Fruit fly (Drosophila melanogaster): Measurements from ENCODE around the gene CG4577.
A peak's percentile ranks its signal among the peaks of the same experiment; 100 is the strongest.

The CG4577 gene

dm6 chr2L:1134011-1134743 is at the start of gene CG4577, which contains the start of gene Iris:
Gene CG4577, plus strand, starts transcription at chr2L:1134693.
Gene Iris, minus strand, starts transcription at chr2L:1134098.
- TF ChIP-seq CTCF (optimal IDR thresholded peaks at IDR 0.05) (no peak), CG8478 (optimal IDR thresholded peaks at IDR 0.05) (no peak)

dm6 chr2L:1086312-1086906 is 48.1 kb upstream of the CG4577 start:
- TF ChIP-seq CG8478 (optimal IDR thresholded peaks at IDR 0.05) (no peak), CTCF (optimal IDR thresholded peaks at IDR 0.05) (no peak)

DNA sequence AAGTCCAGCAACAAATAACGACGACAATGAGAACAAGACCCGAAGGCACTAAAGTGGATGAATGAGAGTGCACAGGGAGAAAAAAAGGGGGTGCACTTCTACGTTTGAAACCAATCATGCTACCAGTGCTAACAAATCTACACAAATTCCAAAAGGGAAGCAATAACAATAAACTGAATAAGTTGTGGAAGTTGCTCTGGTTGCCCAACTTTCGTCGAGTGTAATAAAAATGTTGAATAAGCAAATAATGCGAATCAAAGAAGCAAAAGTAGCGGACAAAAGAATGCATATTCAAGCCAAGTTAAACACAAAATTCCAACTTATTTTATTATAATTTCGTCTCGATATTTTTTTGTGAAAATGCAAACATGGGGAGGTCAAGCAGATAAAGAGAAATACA is 42.8 kb upstream of the CG4577 start:
- no peak for TF ChIP-seq CG8478 (optimal IDR thresholded peaks at IDR 0.05)
- no peak for TF ChIP-seq CTCF (optimal IDR thresholded peaks at IDR 0.05)

dm6 chr2L:1094724-1095123 is 39.8 kb upstream of the CG4577 start:
- TF ChIP-seq CTCF (optimal IDR thresholded peaks at IDR 0.05) (no peak), CG8478 (optimal IDR thresholded peaks at IDR 0.05) (no peak)

- TF ChIP-seq CG8478 (optimal IDR thresholded peaks at IDR 0.05): no peak
- TF ChIP-seq CTCF (optimal IDR thresholded peaks at IDR 0.05): no peak
Measured at dm6 chr2L:1095450-1095849, 39.0 kb upstream of the CG4577 start.

dm6 chr2L:1102349-1102748 is 32.1 kb upstream of the CG4577 start, which contains the start of gene CG4629:
Gene CG4629, minus strand, starts transcription at chr2L:1102504.
- no peak for TF ChIP-seq CTCF (optimal IDR thresholded peaks at IDR 0.05)
- TF ChIP-seq CG8478 (optimal IDR thresholded peaks at IDR 0.05): no peak

DNA sequence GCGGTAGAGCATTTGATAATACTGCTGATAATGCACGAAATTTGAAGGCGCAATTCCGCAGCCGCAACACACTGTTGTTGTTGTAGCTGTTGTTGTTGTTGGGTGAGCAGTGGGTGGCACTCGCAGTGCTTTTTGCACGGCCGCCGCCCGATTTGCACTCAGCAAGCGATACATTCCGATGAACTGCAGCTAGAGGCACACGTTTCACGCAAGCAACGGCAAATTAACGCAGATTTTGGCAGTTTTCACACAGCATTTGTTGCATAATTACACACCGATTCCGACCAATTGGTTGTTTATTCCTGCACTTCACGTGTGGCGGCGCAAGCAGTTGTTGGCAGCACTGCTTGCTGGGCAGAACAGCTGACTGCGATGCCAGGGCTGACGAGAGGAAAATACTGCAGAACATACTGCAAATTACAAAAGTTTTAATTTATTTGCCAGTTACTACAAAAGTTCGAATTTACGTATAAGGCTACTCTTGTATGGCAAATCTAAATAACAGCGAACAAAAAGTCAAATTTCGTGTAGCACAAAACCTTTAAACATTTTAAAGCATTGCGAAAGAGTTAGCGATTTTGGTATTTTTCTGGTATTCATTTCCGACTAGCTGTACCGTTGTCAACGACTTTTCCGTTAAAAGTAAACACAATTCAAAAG is 26.3 kb upstream of the CG4577 start, which contains the start of the genes PolrMT and CG14339:
TSS of gene PolrMT (minus strand) at position 345 of the 660 bp plus-strand sequence.
TSS of gene CG14339 (plus strand) at position 512 of the 660 bp plus-strand sequence.
- peak in 1 of 2 experiments; percentile 18 for TF ChIP-seq CTCF (optimal IDR thresholded peaks at IDR 0.05)
- no peak for TF ChIP-seq CG8478 (optimal IDR thresholded peaks at IDR 0.05)

DNA sequence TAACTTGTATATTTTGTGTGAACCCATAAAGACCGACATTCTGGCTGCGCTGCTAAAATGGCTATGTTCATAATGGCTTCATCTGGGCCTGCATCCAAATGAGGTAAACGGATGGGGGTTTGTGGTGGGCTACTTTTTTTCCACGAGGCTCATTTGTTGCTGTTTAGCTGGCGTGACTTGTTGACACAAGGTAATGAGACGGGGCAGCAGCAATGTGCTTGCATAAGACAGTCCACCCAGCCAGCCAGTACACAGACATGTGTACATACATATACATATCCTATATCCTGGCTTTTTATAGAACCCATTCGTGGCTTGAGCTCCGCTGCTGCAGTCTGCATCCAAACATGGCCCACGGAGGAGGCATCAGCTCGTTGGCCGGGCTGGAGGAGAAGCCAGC is 21.9 kb upstream of the CG4577 start, which contains the start of gene CG14340:
TSS of gene CG14340 (plus strand) at position 301 of the 400 bp plus-strand sequence.
- TF ChIP-seq CG8478 (optimal IDR thresholded peaks at IDR 0.05): no peak
- TF ChIP-seq CTCF (optimal IDR thresholded peaks at IDR 0.05): no peak

- TF ChIP-seq CG8478 (optimal IDR thresholded peaks at IDR 0.05): no peak
- TF ChIP-seq CTCF (optimal IDR thresholded peaks at IDR 0.05): no peak
Measured at dm6 chr2L:1114230-1114629, 20.3 kb upstream of the CG4577 start.

dm6 chr2L:1116661-1117322 is 17.7 kb upstream of the CG4577 start:
- TF ChIP-seq CTCF (optimal IDR thresholded peaks at IDR 0.05) (no peak), CG8478 (optimal IDR thresholded peaks at IDR 0.05) (no peak)

DNA sequence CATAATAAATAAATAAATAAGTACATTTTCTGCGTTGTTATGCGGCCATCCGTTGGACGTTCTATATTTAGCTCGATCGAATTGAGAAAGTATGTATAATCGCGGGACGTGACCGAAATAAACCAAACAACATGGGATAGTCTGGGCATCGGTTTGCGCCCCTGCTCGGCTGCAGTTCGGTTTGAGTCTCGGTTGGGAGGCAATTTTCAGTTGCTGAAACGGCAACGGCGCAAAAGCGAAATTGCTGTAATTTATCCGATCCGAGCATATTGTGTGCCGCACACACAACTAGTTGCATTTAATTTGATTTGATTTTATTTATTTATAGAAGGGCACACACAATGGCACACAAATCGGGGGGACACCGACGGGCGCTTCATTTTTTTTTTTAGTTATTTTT is 16.3 kb upstream of the CG4577 start:
- peak; percentile 11 to 51 for TF ChIP-seq CTCF (optimal IDR thresholded peaks at IDR 0.05)
- no peak for TF ChIP-seq CG8478 (optimal IDR thresholded peaks at IDR 0.05)

- TF ChIP-seq CTCF (optimal IDR thresholded peaks at IDR 0.05) (no peak), CG8478 (optimal IDR thresholded peaks at IDR 0.05) (no peak)
Measured at dm6 chr2L:1118880-1119809, 15.3 kb upstream of the CG4577 start.

DNA sequence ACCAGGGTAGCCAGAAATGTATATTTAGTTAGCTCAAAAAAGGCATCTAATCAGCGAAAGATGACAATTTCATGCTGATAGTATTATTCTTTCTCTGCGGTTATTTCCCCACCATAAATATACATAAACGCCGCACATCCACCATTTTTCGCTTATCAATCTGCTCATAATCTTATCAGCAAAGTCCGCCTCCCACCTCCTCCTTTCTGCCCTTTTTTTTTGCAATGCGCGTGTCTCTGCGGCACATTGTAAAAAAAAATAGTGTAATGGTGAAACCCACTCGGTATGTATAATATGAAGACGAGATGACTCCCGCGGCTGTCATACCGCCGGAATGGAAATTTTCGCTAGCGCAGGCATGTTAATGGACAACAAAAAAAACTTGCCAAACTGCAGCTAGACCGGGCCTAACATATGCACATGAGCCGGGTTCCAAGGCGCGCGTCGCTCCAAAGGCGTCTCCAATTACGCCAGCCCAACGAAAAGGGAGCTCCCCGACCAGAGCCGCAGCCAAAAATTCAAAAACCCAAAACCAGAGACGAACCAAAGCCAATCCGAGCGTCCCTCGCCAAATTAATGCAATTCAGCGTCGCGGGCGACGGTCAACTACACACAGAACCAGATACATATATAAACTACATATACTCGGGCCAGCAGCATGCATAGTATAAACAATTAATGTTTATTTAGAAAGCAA is 14.1 kb upstream of the CG4577 start:
- no peak for TF ChIP-seq CTCF (optimal IDR thresholded peaks at IDR 0.05)
- no peak for TF ChIP-seq CG8478 (optimal IDR thresholded peaks at IDR 0.05)
